Fruit fly (Drosophila melanogaster) whole organism, embryonic: Measurements from ENCODE around the gene CG7742.

Experiments
- Abd-B ChIP-seq: fragments of 200-800 bp; sonication (Bioruptor generic); optimal IDR thresholded peaks from 2 replicates; lab custom pipeline; 2018; ENCODE audit warnings: missing biosample characterization, mild to moderate bottlenecking, missing genetic modification characterization, moderate library complexity
- Atf3 ChIP-seq: fragments of 200-800 bp; sonication (Bioruptor generic); optimal IDR thresholded peaks from 3 replicates; lab custom pipeline; 2016; ENCODE audit warnings: missing biosample characterization, missing genetic modification characterization
- Blimp-1 ChIP-seq: fragments of 200-800 bp; sonication (Bioruptor generic); optimal IDR thresholded peaks from 3 replicates; lab custom pipeline; 2018; ENCODE audit warnings: missing biosample characterization, missing genetic modification characterization, mild to moderate bottlenecking, moderate library complexity, missing genetic modification reagents
- CG10147 ChIP-seq: fragments of 200-800 bp; sonication (Bioruptor generic); optimal IDR thresholded peaks from 2 replicates; lab custom pipeline; 2019; ENCODE audit warnings: missing biosample characterization, mild to moderate bottlenecking, missing genetic modification characterization, moderate library complexity
- CG10321 ChIP-seq: fragments of 200-800 bp; sonication (Bioruptor generic); IDR thresholded peaks from 2 replicates; pipeline ENCODE4 v1.3.6; 2022; ENCODE audit warnings: missing biosample characterization, missing genetic modification characterization
- CG11456 ChIP-seq: fragments of 200-800 bp; sonication (Bioruptor generic); IDR thresholded peaks from 3 replicates; pipeline ENCODE4 v1.3.6; 2022; ENCODE audit warnings: missing biosample characterization, missing genetic modification characterization
- CG11696 ChIP-seq: fragments of 200-800 bp; sonication (Bioruptor generic); IDR thresholded peaks from 2 replicates; pipeline ENCODE4 v1.3.6; 2022; ENCODE audit warnings: missing biosample characterization, missing genetic modification characterization
- CG1233 ChIP-seq: fragments of 200-800 bp; sonication (Bioruptor generic); optimal IDR thresholded peaks from 4 replicates; lab custom pipeline; 2018; ENCODE audit warnings: missing biosample characterization, mild to moderate bottlenecking, missing genetic modification characterization
- CG1529 ChIP-seq: fragments of 200-800 bp; sonication (Bioruptor generic); optimal IDR thresholded peaks from 3 replicates; lab custom pipeline; 2018; ENCODE audit warnings: missing biosample characterization, missing genetic modification characterization
- CG15696 ChIP-seq: fragments of 200-800 bp; sonication (Bioruptor generic); optimal IDR thresholded peaks from 2 replicates; lab custom pipeline; 2019; ENCODE audit warnings: missing biosample characterization, mild to moderate bottlenecking, missing genetic modification characterization, moderate library complexity
- CG30020 ChIP-seq: fragments of 200-800 bp; optimal IDR thresholded peaks from 2 replicates; lab custom pipeline; 2019; ENCODE audit warnings: missing biosample characterization, mild to moderate bottlenecking, missing genetic modification characterization, moderate library complexity
- CG5245 ChIP-seq: fragments of 200-800 bp; sonication (Bioruptor generic); optimal IDR thresholded peaks from 3 replicates; lab custom pipeline; 2016; ENCODE audit warnings: missing biosample characterization, missing genetic modification characterization
- CG6765 ChIP-seq: fragments of 200-800 bp; sonication (Bioruptor generic); optimal IDR thresholded peaks from 3 replicates; lab custom pipeline; 2017; ENCODE audit warnings: missing biosample characterization, mild to moderate bottlenecking, missing genetic modification characterization
- CG8281 ChIP-seq: fragments of 200-800 bp; sonication (Bioruptor generic); optimal IDR thresholded peaks from 2 replicates; lab custom pipeline; 2018; ENCODE audit warnings: missing biosample characterization, mild to moderate bottlenecking, missing genetic modification characterization, moderate library complexity
- CG8478 ChIP-seq: fragments of >200 bp; optimal IDR thresholded peaks from 2 replicates; lab custom pipeline; 2018
- Drgx ChIP-seq: fragments of 200-800 bp; sonication (Bioruptor generic); IDR thresholded peaks from 2 replicates; pipeline ENCODE4 v1.3.6; 2022; ENCODE audit warnings: missing biosample characterization, missing genetic modification characterization
- Ets97D ChIP-seq: fragments of 200-800 bp; sonication (Bioruptor generic); optimal IDR thresholded peaks from 3 replicates; lab custom pipeline; 2016; ENCODE audit warnings: missing biosample characterization, missing genetic modification characterization
- HLH54F ChIP-seq: fragments of 200-800 bp; sonication (Bioruptor generic); optimal IDR thresholded peaks from 3 replicates; lab custom pipeline; 2016; ENCODE audit warnings: missing biosample characterization, missing genetic modification characterization
- HmgZ ChIP-seq: fragments of 200-800 bp; sonication (Bioruptor generic); optimal IDR thresholded peaks from 2 replicates; lab custom pipeline; 2018; ENCODE audit warnings: missing biosample characterization, mild to moderate bottlenecking, missing genetic modification characterization
- Lhr ChIP-seq: fragments of 200-800 bp; sonication (Bioruptor generic); optimal IDR thresholded peaks from 3 replicates; lab custom pipeline; 2017; ENCODE audit warnings: mild to moderate bottlenecking, missing biosample characterization, missing genetic modification reagents, missing genetic modification characterization
- Med ChIP-seq: fragments of 200-800 bp; sonication (Bioruptor generic); peaks from one replicate; lab custom pipeline; 2016; ENCODE audit warnings: missing biosample characterization, missing genetic modification characterization, mild to moderate bottlenecking, inconsistent platforms, moderate library complexity
- Neu2 ChIP-seq: fragments of 200-800 bp; sonication (Bioruptor generic); optimal IDR thresholded peaks from 3 replicates; lab custom pipeline; 2016; ENCODE audit warnings: missing biosample characterization, missing genetic modification characterization, borderline replicate concordance
- Optix ChIP-seq: fragments of 200-800 bp; sonication (Bioruptor generic); IDR thresholded peaks from 3 replicates; pipeline ENCODE4 v1.3.6; 2022; ENCODE audit warnings: missing biosample characterization, missing genetic modification characterization
- Ravus ChIP-seq: fragments of 200-800 bp; sonication (Bioruptor generic); IDR thresholded peaks from 2 replicates; pipeline ENCODE4 v1.3.6; 2022; ENCODE audit warnings: missing biosample characterization, missing genetic modification characterization
- ac ChIP-seq: fragments of 200-800 bp; sonication (Bioruptor generic); optimal IDR thresholded peaks from 3 replicates; lab custom pipeline; 2017; ENCODE audit warnings: missing biosample characterization, mild to moderate bottlenecking, missing genetic modification characterization
- caup ChIP-seq: fragments of 200-800 bp; sonication (Bioruptor generic); optimal IDR thresholded peaks from 3 replicates; lab custom pipeline; 2017; ENCODE audit warnings: missing biosample characterization, mild to moderate bottlenecking, missing genetic modification characterization, moderate library complexity; ENCODE audit not compliant: severe bottlenecking
- chinmo ChIP-seq: fragments of 200-800 bp; sonication (Bioruptor generic); IDR thresholded peaks from 4 replicates; pipeline ENCODE4 v1.3.6; 2022; ENCODE audit warnings: missing biosample characterization, missing genetic modification characterization; ENCODE audit not compliant: partially characterized antibody
- ci ChIP-seq: fragments of 200-800 bp; sonication (Bioruptor generic); IDR thresholded peaks from 3 replicates; pipeline ENCODE4 v1.3.6; 2022; ENCODE audit warnings: missing biosample characterization, missing genetic modification characterization
- crc ChIP-seq: fragments of 200-800 bp; sonication (Bioruptor generic); optimal IDR thresholded peaks from 2 replicates; lab custom pipeline; 2016; ENCODE audit warnings: missing biosample characterization, missing genetic modification characterization
- cwo ChIP-seq: fragments of 200-800 bp; sonication (Bioruptor generic); optimal IDR thresholded peaks from 3 replicates; lab custom pipeline; 2017; ENCODE audit warnings: missing biosample characterization, missing genetic modification characterization, mild to moderate bottlenecking, moderate library complexity, missing genetic modification reagents
- ewg ChIP-seq: fragments of 200-800 bp; sonication (Bioruptor generic); optimal IDR thresholded peaks from 3 replicates; lab custom pipeline; 2017; ENCODE audit warnings: mild to moderate bottlenecking, missing biosample characterization, missing genetic modification reagents, missing genetic modification characterization
- h ChIP-seq: fragments of >200 bp; optimal IDR thresholded peaks from 2 replicates; lab custom pipeline; 2017
- kay ChIP-seq: fragments of 200-800 bp; sonication (Bioruptor generic); optimal IDR thresholded peaks from 2 replicates; lab custom pipeline; 2016; ENCODE audit warnings: missing biosample characterization, missing genetic modification characterization
- klu ChIP-seq: fragments of 200-800 bp; sonication (Bioruptor generic); IDR thresholded peaks from 2 replicates; pipeline ENCODE4 v1.3.6; 2022; ENCODE audit warnings: missing biosample characterization, missing genetic modification characterization
- kni ChIP-seq: fragments of 200-800 bp; sonication (Bioruptor generic); optimal IDR thresholded peaks from 3 replicates; lab custom pipeline; 2017; ENCODE audit warnings: mild to moderate bottlenecking, missing biosample characterization, missing genetic modification reagents, missing genetic modification characterization
- lab ChIP-seq: fragments of 200-800 bp; sonication (Bioruptor generic); optimal IDR thresholded peaks from 3 replicates; lab custom pipeline; 2017; ENCODE audit warnings: missing biosample characterization, missing genetic modification characterization, mild to moderate bottlenecking, moderate library complexity, missing genetic modification reagents
- lola ChIP-seq, 3 experiments: fragments of >200 bp in 2 of 3; fragments of 200-800 bp in 1 of 3; sonication (Bioruptor generic) in 1 of 3; optimal IDR thresholded peaks; 2 replicates each; lab custom pipeline; 2017 to 2019; ENCODE audit warnings: missing biosample characterization in 3 of 3, missing genetic modification characterization in 3 of 3, mild to moderate bottlenecking in 1 of 3, moderate library complexity in 1 of 3
- nau ChIP-seq: fragments of 200-800 bp; sonication (Bioruptor generic); optimal IDR thresholded peaks from 3 replicates; lab custom pipeline; 2017; ENCODE audit warnings: missing biosample characterization, mild to moderate bottlenecking, missing genetic modification characterization, missing genetic modification reagents
- nom ChIP-seq: fragments of 200-800 bp; sonication (Bioruptor generic); optimal IDR thresholded peaks from 2 replicates; lab custom pipeline; 2017; ENCODE audit warnings: missing biosample characterization, missing genetic modification characterization, mild to moderate bottlenecking, moderate library complexity, missing genetic modification reagents
- onecut ChIP-seq: fragments of 200-800 bp; sonication (Bioruptor generic); IDR thresholded peaks from 2 replicates; pipeline ENCODE4 v1.3.6; 2022; ENCODE audit warnings: missing biosample characterization, missing genetic modification characterization
- pros ChIP-seq: fragments of 200-800 bp; sonication (Bioruptor generic); optimal IDR thresholded peaks from 3 replicates; lab custom pipeline; 2019; ENCODE audit warnings: missing biosample characterization, mild to moderate bottlenecking, missing genetic modification characterization, moderate library complexity
- sens ChIP-seq: fragments of 200-800 bp; sonication (Bioruptor generic); peaks from one replicate; lab custom pipeline; 2016; ENCODE audit warnings: missing biosample characterization, missing genetic modification characterization
- sna ChIP-seq: fragments of 200-800 bp; sonication (Bioruptor generic); IDR thresholded peaks from 2 replicates; pipeline ENCODE4 v1.3.6; 2022; ENCODE audit warnings: missing biosample characterization, missing genetic modification characterization; ENCODE audit not compliant: partially characterized antibody
- tup ChIP-seq: fragments of 200-800 bp; sonication (Bioruptor generic); optimal IDR thresholded peaks from 2 replicates; lab custom pipeline; 2016; ENCODE audit warnings: missing biosample characterization, mild to moderate bottlenecking, missing genetic modification characterization, moderate library complexity
- unpg ChIP-seq: fragments of 200-800 bp; sonication (Bioruptor generic); optimal IDR thresholded peaks from 3 replicates; lab custom pipeline; 2018; ENCODE audit warnings: missing biosample characterization, mild to moderate bottlenecking, missing genetic modification characterization, moderate library complexity
- vnd ChIP-seq: fragments of 200-800 bp; sonication (Bioruptor generic); IDR thresholded peaks from 3 replicates; pipeline ENCODE4 v1.3.6; 2022; ENCODE audit warnings: missing biosample characterization, missing genetic modification characterization; ENCODE audit not compliant: partially characterized antibody
- wek ChIP-seq: fragments of 200-800 bp; sonication (Bioruptor generic); optimal IDR thresholded peaks from 3 replicates; lab custom pipeline; 2018; ENCODE audit warnings: missing biosample characterization, mild to moderate bottlenecking, missing genetic modification characterization, moderate library complexity
- yki ChIP-seq: fragments of >200 bp; optimal IDR thresholded peaks from 3 replicates; lab custom pipeline; 2018

CG7742 gene

DNA sequence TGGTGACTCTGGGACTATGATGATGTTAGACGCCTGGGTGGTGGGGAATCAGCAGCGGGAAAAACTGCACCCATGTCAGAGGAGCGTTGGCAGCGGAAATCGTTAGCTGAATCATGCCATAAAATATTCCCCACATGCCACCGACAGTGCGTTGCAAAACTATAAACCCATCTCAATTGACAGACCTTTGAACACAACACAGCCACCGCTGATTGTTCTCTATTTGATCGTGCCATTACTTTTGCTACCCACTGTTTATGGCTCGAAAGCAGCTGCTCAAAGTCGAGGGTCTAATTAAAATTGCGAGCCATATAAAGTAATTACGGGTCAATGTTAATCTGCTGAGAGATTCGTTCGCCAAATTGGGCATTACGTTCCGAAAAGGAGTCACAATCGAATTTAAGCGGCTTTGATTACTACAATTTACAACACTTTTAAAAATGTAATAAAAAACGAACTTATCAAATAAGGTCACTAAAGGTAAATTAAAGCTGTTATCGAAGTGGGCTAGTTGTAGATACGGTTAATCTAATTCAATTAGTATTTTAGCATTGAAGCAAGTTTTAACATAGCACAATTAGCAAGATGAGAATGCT is 9.9 kb upstream of the CG7742 start (continued):
- no peak for TF ChIP-seq yki (lab: Kevin White, UChicago)
- TF ChIP-seq klu, result no peak
- TF ChIP-seq CG30020, result no peak
- no peak for TF ChIP-seq cwo (GFP tag; lab: Kevin White, UChicago)
- TF ChIP-seq sens (GFP tag; lab: Kevin White, UChicago), result no peak
- no peak for TF ChIP-seq kay (GFP tag; lab: Kevin White, UChicago)
- TF ChIP-seq CG15696, result no peak
- TF ChIP-seq Abd-B (GFP tag; lab: Kevin White, UChicago), result no peak
- no peak for TF ChIP-seq Neu2 (GFP tag; lab: Kevin White, UChicago)
- peak; percentile 19 for TF ChIP-seq CG6765 (GFP tag; lab: Kevin White, UChicago)
- no peak for TF ChIP-seq chinmo (GFP tag; lab: Robert Waterston, UW)
- no peak for TF ChIP-seq Ravus (GFP tag; lab: Robert Waterston, UW)
- TF ChIP-seq CG10147 (GFP tag; lab: Kevin White, UChicago), result no peak
- no peak for TF ChIP-seq CG11456 (GFP tag; lab: Robert Waterston, UW)
- TF ChIP-seq onecut (GFP tag; lab: Robert Waterston, UW), result no peak
- TF ChIP-seq CG11696 (GFP tag; lab: Robert Waterston, UW), result 0 out of 2 replicates have a peak, but pooled peaks have one; percentile 6
- TF ChIP-seq ewg, result no peak
- peak; percentile 29; the same call in 1 of the 2 replicates for TF ChIP-seq Drgx
- no peak for TF ChIP-seq wek (GFP tag; lab: Kevin White, UChicago)
- TF ChIP-seq crc, result no peak
- TF ChIP-seq unpg (GFP tag; lab: Kevin White, UChicago), result peak; percentile 7
- TF ChIP-seq Optix (GFP tag; lab: Robert Waterston, UW), result no peak
- peak; percentile 75 for TF ChIP-seq Med
- TF ChIP-seq CG5245 (GFP tag; lab: Kevin White, UChicago), result no peak
- no peak for TF ChIP-seq pros (GFP tag; lab: Kevin White, UChicago)
- no peak for TF ChIP-seq Lhr (GFP tag; lab: Kevin White, UChicago)
- no peak for TF ChIP-seq vnd (GFP tag; lab: Robert Waterston, UW)
- no peak for TF ChIP-seq lola (GFP tag; optimal IDR thresholded peaks at IDR 0.05; lab: Kevin White, UChicago)
- no peak for TF ChIP-seq ac
- no peak for TF ChIP-seq CG1529 (GFP tag; lab: Kevin White, UChicago)
- TF ChIP-seq tup (GFP tag; lab: Kevin White, UChicago), result no peak
- TF ChIP-seq kni (GFP tag; lab: Kevin White, UChicago), result no peak
- no peak for TF ChIP-seq nau (GFP tag; lab: Kevin White, UChicago)
- no peak for TF ChIP-seq Ets97D (GFP tag; lab: Kevin White, UChicago)
- no peak for TF ChIP-seq sna
- TF ChIP-seq nom (GFP tag; lab: Kevin White, UChicago), result no peak
- no peak for TF ChIP-seq Atf3 (GFP tag; lab: Kevin White, UChicago)
- TF ChIP-seq caup (GFP tag; lab: Kevin White, UChicago), result no peak
- TF ChIP-seq CG8281, result no peak
- TF ChIP-seq HmgZ (tag; lab: Kevin White, UChicago), result peak; percentile 13
- no peak for TF ChIP-seq CG8478
- no peak for TF ChIP-seq HLH54F
- 0 out of 3 replicates have a peak, but pooled peaks have one; percentile 44 for TF ChIP-seq ci
- no peak for TF ChIP-seq CG1233 (GFP tag; lab: Kevin White, UChicago)
- TF ChIP-seq CG10321 (GFP tag; lab: Robert Waterston, UW), result no peak
- TF ChIP-seq Blimp-1 (GFP tag; lab: Kevin White, UChicago), result no peak
- TF ChIP-seq lab (GFP tag; lab: Kevin White, UChicago), result peak; percentile 28
- TF ChIP-seq h (lab: Kevin White, UChicago), result no peak
